Fruit fly (Drosophila melanogaster) whole organism, embryonic: ENCODE results near the gene CG7715.

ENCODE experiments used
- B-H2 ChIP-seq: fragments of 200-800 bp; sonication (Bioruptor generic); optimal IDR thresholded peaks from 2 replicates; lab custom pipeline; 2018; ENCODE audit warnings: missing biosample characterization, mild to moderate bottlenecking, missing genetic modification characterization
- Blimp-1 ChIP-seq: fragments of 200-800 bp; sonication (Bioruptor generic); optimal IDR thresholded peaks from 3 replicates; lab custom pipeline; 2018; ENCODE audit warnings: missing biosample characterization, missing genetic modification characterization, mild to moderate bottlenecking, moderate library complexity, missing genetic modification reagents
- CG15073 ChIP-seq: fragments of 200-800 bp; sonication (Bioruptor generic); optimal IDR thresholded peaks from 2 replicates; lab custom pipeline; 2016; ENCODE audit warnings: missing biosample characterization, missing genetic modification characterization
- CG8388 ChIP-seq: fragments of 200-800 bp; sonication (Bioruptor generic); optimal IDR thresholded peaks from 2 replicates; lab custom pipeline; 2019; ENCODE audit warnings: missing biosample characterization, mild to moderate bottlenecking, missing genetic modification characterization, moderate library complexity
- Dfd ChIP-seq, 2 experiments: fragments of >200 bp; optimal IDR thresholded peaks; 2 replicates each; lab custom pipeline; 2017; ENCODE audit warnings: missing biosample characterization in 2 of 2, missing genetic modification characterization in 2 of 2
- Eip74EF ChIP-seq, 2 experiments: fragments of 200-800 bp in 1 of 2; fragments of >200 bp in 1 of 2; sonication (Bioruptor generic) in 1 of 2; optimal IDR thresholded peaks; 2 replicates each; lab custom pipeline; 2017 to 2019; ENCODE audit warnings: missing biosample characterization in 2 of 2, missing genetic modification characterization in 2 of 2, mild to moderate bottlenecking in 1 of 2, moderate library complexity in 1 of 2
- Gug ChIP-seq: fragments of 200-800 bp; sonication (Bioruptor generic); IDR thresholded peaks from 4 replicates; pipeline ENCODE4 v1.3.6; 2022; ENCODE audit warnings: missing biosample characterization, missing genetic modification characterization
- bigmax ChIP-seq: fragments of 200-800 bp; sonication (Bioruptor generic); optimal IDR thresholded peaks from 2 replicates; lab custom pipeline; 2018; ENCODE audit warnings: missing biosample characterization, mild to moderate bottlenecking, missing genetic modification characterization
- fru ChIP-seq: fragments of >200 bp; optimal IDR thresholded peaks from 2 replicates; lab custom pipeline; 2017
- salm ChIP-seq: fragments of 200-800 bp; sonication (Bioruptor generic); optimal IDR thresholded peaks from 2 replicates; lab custom pipeline; 2018; ENCODE audit warnings: missing biosample characterization, mild to moderate bottlenecking, missing genetic modification characterization
- sens-2 ChIP-seq: fragments of 200-800 bp; sonication (Bioruptor generic); IDR thresholded peaks from 2 replicates; pipeline ENCODE4 v1.3.6; 2022; ENCODE audit warnings: missing biosample characterization, missing genetic modification characterization
- seq ChIP-seq: fragments of 200-800 bp; sonication (Bioruptor generic); IDR thresholded peaks from 2 replicates; pipeline ENCODE4 v1.3.6; 2022; ENCODE audit warnings: missing biosample characterization, missing genetic modification characterization
- sim ChIP-seq: fragments of 200-800 bp; sonication (Bioruptor generic); IDR thresholded peaks from 2 replicates; pipeline ENCODE4 v1.3.6; 2022; ENCODE audit warnings: missing biosample characterization, missing genetic modification characterization
- twi ChIP-seq: fragments of 200-800 bp; optimal IDR thresholded peaks from 2 replicates; lab custom pipeline; 2019; ENCODE audit warnings: missing biosample characterization, mild to moderate bottlenecking, missing genetic modification characterization, moderate library complexity

- TF ChIP-seq seq (GFP tag; lab: Robert Waterston, UW) (no peak), sim (GFP tag; lab: Robert Waterston, UW) (no peak), CG8388 (GFP tag; lab: Kevin White, UChicago) (no peak), bigmax (no peak), Gug (no peak), B-H2 (GFP tag; lab: Kevin White, UChicago) (no peak), Blimp-1 (GFP tag; lab: Kevin White, UChicago) (no peak), twi (tag; lab: Kevin White, UChicago) (no peak), fru (no peak), sens-2 (no peak), Eip74EF (GFP tag; optimal IDR thresholded peaks at IDR 0.05; lab: Kevin White, UChicago) (no peak), CG15073 (GFP tag; lab: Kevin White, UChicago) (no peak), salm (tag; lab: Kevin White, UChicago) (no peak), Dfd (GFP tag; optimal IDR thresholded peaks at IDR 0.05; lab: Kevin White, UChicago) (no peak)
Observed at dm6 chr3R:18692619-18693018, 35.6 kb downstream of the CG7715 start, which contains the start of gene Muc91C.
